Fruit fly (Drosophila melanogaster) S2 (cell line): Measurements from ENCODE around the gene ScpX.

ENCODE experiments used
- CG8478 ChIP-seq: fragments of >200 bp; optimal IDR thresholded peaks from 2 replicates; lab custom pipeline; 2018
- CTCF ChIP-seq, 2 experiments: fragments of >200 bp; optimal IDR thresholded peaks; 2 replicates each; lab custom pipeline; 2018

DNA sequence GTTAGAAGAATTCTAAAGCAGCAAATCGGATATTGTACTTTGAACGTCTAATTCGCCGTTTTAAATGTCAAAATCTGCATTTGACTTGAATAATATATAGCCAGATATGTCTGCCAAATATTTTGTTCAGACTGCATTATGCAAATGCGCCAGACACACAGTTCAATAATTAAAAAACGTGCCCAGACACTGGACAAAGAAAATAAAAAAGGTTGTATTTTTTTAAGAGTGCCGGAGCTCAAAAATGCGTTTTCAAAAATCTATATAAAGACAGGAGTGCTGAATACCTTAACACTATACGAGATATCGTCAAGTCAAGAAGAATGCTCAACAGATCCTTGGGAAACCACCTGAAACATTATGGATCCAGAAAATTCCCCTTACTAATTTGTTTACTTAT lies 18.7 kb upstream of the ScpX start, which contains the start of the genes CG17325 and CG42305:
- TF ChIP-seq CG8478 (no peak), CTCF (optimal IDR thresholded peaks at IDR 0.05; lab: Kevin White, UChicago) (no peak)
